Fruit fly (Drosophila melanogaster): ENCODE data around the gene nsl1.

dm6 chr3R:15774128-15774527 is 19.5 kb upstream of the nsl1 start, which contains the start of gene Ttc26:
- TF ChIP-seq D1 (tag; optimal IDR thresholded peaks at IDR 0.05) (no peak), CG8301 (tag; optimal IDR thresholded peaks at IDR 0.05) (no peak), gl (tag; optimal IDR thresholded peaks at IDR 0.05) (no peak), Pif1B (GFP tag; optimal IDR thresholded peaks at IDR 0.05) (no peak), rn (GFP tag; IDR thresholded peaks at IDR 0.05) (no peak), CG17806 (tag; optimal IDR thresholded peaks at IDR 0.05) (no peak), EcR (GFP tag; optimal IDR thresholded peaks at IDR 0.05) (no peak), CG34367 (tag; optimal IDR thresholded peaks at IDR 0.05) (no peak), CG4496 (GFP tag; IDR thresholded peaks at IDR 0.05) (no peak), CG12605 (GFP tag; IDR thresholded peaks at IDR 0.05) (no peak), CG14655 (GFP tag; optimal IDR thresholded peaks at IDR 0.05) (no peak), Ets98B (GFP tag; IDR thresholded peaks at IDR 0.05) (no peak)
